Worm (Caenorhabditis elegans) whole organism, L1 larva: ENCODE results near the gene nep-26.
"Not testable (repeated sequence)": the region's sequence is repeated elsewhere in the genome, so short reads cannot be mapped to it uniquely, and the experiment has no call there.

ENCODE experiments used
- C04F5.9 ChIP-seq: sonication (generic microtip); optimal IDR thresholded peaks from 2 replicates; lab custom pipeline; 2016; ENCODE audit warnings: missing genetic modification characterization, missing compliant biosample characterization
- C34B4.2 ChIP-seq: sonication (generic microtip); optimal IDR thresholded peaks from 2 replicates; lab custom pipeline; 2017; ENCODE audit warnings: mild to moderate bottlenecking, missing genetic modification characterization, missing compliant biosample characterization
- F16B12.6 ChIP-seq: fragments of 150-350 bp; optimal IDR thresholded peaks from 2 replicates; lab custom pipeline; 2014; ENCODE audit warnings: missing biosample characterization, missing genetic modification characterization
- alr-1 ChIP-seq: fragments of 200-800 bp; sonication (Bioruptor generic); optimal IDR thresholded peaks from 2 replicates; lab custom pipeline; 2018; ENCODE audit warnings: borderline replicate concordance, mild to moderate bottlenecking, missing genetic modification characterization, missing compliant biosample characterization
- ama-1 ChIP-seq: fragments of 150-350 bp; optimal IDR thresholded peaks from 2 replicates; lab custom pipeline; 2014
- ceh-8 ChIP-seq: fragments of 200-800 bp; sonication (Bioruptor generic); optimal IDR thresholded peaks from 2 replicates; lab custom pipeline; 2018; ENCODE audit warnings: mild to moderate bottlenecking, missing genetic modification characterization, moderate library complexity, missing compliant biosample characterization
- ceh-88 ChIP-seq: fragments of 200-800 bp; sonication (Bioruptor generic); IDR thresholded peaks from 2 replicates; pipeline ENCODE4 v1.3.6; 2022; ENCODE audit warnings: missing genetic modification characterization, missing compliant biosample characterization
- efl-1 ChIP-seq, 4 experiments: fragments of 150-350 bp; optimal IDR thresholded peaks in 3 of 4; peaks in 1 of 4; 1 replicate in 1 of 4; 2 replicates in 3 of 4; lab custom pipeline; 2014; ENCODE audit warnings: missing biosample characterization in 2 of 4, missing genetic modification characterization in 2 of 4, missing genetic modification reagents in 2 of 4
- efl-3 ChIP-seq: fragments of 200-800 bp; sonication (Bioruptor generic); optimal IDR thresholded peaks from 2 replicates; lab custom pipeline; 2018; ENCODE audit warnings: mild to moderate bottlenecking, missing genetic modification characterization, missing compliant biosample characterization
- ets-5 ChIP-seq: fragments of 200-800 bp; sonication (Bioruptor generic); IDR thresholded peaks from 2 replicates; pipeline ENCODE4 v1.3.6; 2022; ENCODE audit warnings: missing genetic modification characterization, missing compliant biosample characterization
- fkh-10 ChIP-seq: sonication (generic microtip); optimal IDR thresholded peaks from 2 replicates; lab custom pipeline; 2017; ENCODE audit warnings: missing biosample characterization, missing genetic modification reagents, missing genetic modification characterization
- fkh-4 ChIP-seq: sonication (generic microtip); optimal IDR thresholded peaks from 2 replicates; lab custom pipeline; 2016; ENCODE audit warnings: missing compliant biosample characterization, missing genetic modification characterization, borderline replicate concordance
- fkh-8 ChIP-seq: sonication (generic microtip); optimal IDR thresholded peaks from 2 replicates; lab custom pipeline; 2016; ENCODE audit warnings: mild to moderate bottlenecking, missing genetic modification characterization, missing compliant biosample characterization
- grh-1 ChIP-seq: fragments of 200-800 bp; sonication (Bioruptor generic); IDR thresholded peaks from 2 replicates; pipeline ENCODE4 v1.3.6; 2022; ENCODE audit warnings: missing genetic modification reagents, missing genetic modification characterization, missing compliant biosample characterization
- irx-1 ChIP-seq: sonication (generic microtip); optimal IDR thresholded peaks from 2 replicates; lab custom pipeline; 2016; ENCODE audit warnings: missing genetic modification characterization, missing compliant biosample characterization
- jun-1 ChIP-seq: fragments of 150-350 bp; optimal IDR thresholded peaks from 2 replicates; lab custom pipeline; 2014; ENCODE audit warnings: missing biosample characterization, missing genetic modification reagents, missing genetic modification characterization
- lin-13 ChIP-seq: fragments of 150-350 bp; optimal IDR thresholded peaks from 2 replicates; lab custom pipeline; 2014; ENCODE audit warnings: missing biosample characterization, missing genetic modification reagents, missing genetic modification characterization
- lin-14 ChIP-seq: fragments of 200-800 bp; sonication (Bioruptor generic); optimal IDR thresholded peaks from 2 replicates; lab custom pipeline; 2018; ENCODE audit warnings: mild to moderate bottlenecking, missing genetic modification characterization, moderate library complexity, missing compliant biosample characterization
- lin-35 ChIP-seq, 2 experiments: fragments of 150-350 bp; optimal IDR thresholded peaks; 2 replicates each; lab custom pipeline; 2014; ENCODE audit warnings: missing biosample characterization in 2 of 2, missing genetic modification characterization in 2 of 2, missing genetic modification reagents in 2 of 2
- lir-3 ChIP-seq: sonication (generic microtip); optimal IDR thresholded peaks from 2 replicates; lab custom pipeline; 2016; ENCODE audit warnings: mild to moderate bottlenecking, missing genetic modification characterization, moderate library complexity, missing compliant biosample characterization; ENCODE audit not compliant: poor library complexity
- lsy-2 ChIP-seq, 2 experiments: fragments of 150-350 bp; optimal IDR thresholded peaks; 2 replicates each; lab custom pipeline; 2014; ENCODE audit warnings: missing biosample characterization in 2 of 2, missing genetic modification characterization in 2 of 2
- mab-9 ChIP-seq: fragments of 200-800 bp; sonication (Bioruptor generic); IDR thresholded peaks from 2 replicates; pipeline ENCODE4 v1.3.6; 2022; ENCODE audit warnings: missing genetic modification reagents, missing genetic modification characterization, missing compliant biosample characterization
- mdl-1 ChIP-seq, 2 experiments: fragments of 150-350 bp; optimal IDR thresholded peaks; 2 replicates each; lab custom pipeline; 2014 to 2017; ENCODE audit warnings: missing biosample characterization in 2 of 2, missing genetic modification characterization in 2 of 2, inconsistent platforms in 1 of 2
- mep-1 ChIP-seq: fragments of 150-350 bp; optimal IDR thresholded peaks from 2 replicates; lab custom pipeline; 2014; ENCODE audit warnings: missing biosample characterization, missing genetic modification characterization
- nhr-12 ChIP-seq: sonication (generic microtip); optimal IDR thresholded peaks from 2 replicates; lab custom pipeline; 2017; ENCODE audit warnings: missing biosample characterization, missing genetic modification characterization
- nhr-20 ChIP-seq: sonication (generic microtip); optimal IDR thresholded peaks from 2 replicates; lab custom pipeline; 2016; ENCODE audit warnings: mild to moderate bottlenecking, missing genetic modification characterization, missing compliant biosample characterization
- nhr-71 ChIP-seq: sonication (generic microtip); optimal IDR thresholded peaks from 2 replicates; lab custom pipeline; 2016; ENCODE audit warnings: mild to moderate bottlenecking, missing genetic modification characterization, moderate library complexity, missing compliant biosample characterization
- nhr-85 ChIP-seq: sonication (generic microtip); peaks from one replicate; lab custom pipeline; 2016; ENCODE audit warnings: missing genetic modification characterization, inconsistent platforms, missing compliant biosample characterization
- nhr-90 ChIP-seq: sonication (generic microtip); optimal IDR thresholded peaks from 2 replicates; lab custom pipeline; 2016; ENCODE audit warnings: mild to moderate bottlenecking, missing genetic modification characterization, missing compliant biosample characterization; ENCODE audit not compliant: poor library complexity
- pax-3 ChIP-seq: fragments of 200-800 bp; sonication (Bioruptor generic); optimal IDR thresholded peaks from 2 replicates; lab custom pipeline; 2018; ENCODE audit warnings: mild to moderate bottlenecking, missing genetic modification characterization, moderate library complexity, missing compliant biosample characterization
- pqm-1 ChIP-seq: sonication (generic microtip); optimal IDR thresholded peaks from 3 replicates; lab custom pipeline; 2017; ENCODE audit warnings: missing biosample characterization, missing genetic modification characterization
- rnt-1 ChIP-seq: sonication (generic microtip); optimal IDR thresholded peaks from 2 replicates; lab custom pipeline; 2016; ENCODE audit warnings: mild to moderate bottlenecking, missing genetic modification characterization, moderate library complexity, missing compliant biosample characterization
- skn-1 ChIP-seq: fragments of 150-350 bp; optimal IDR thresholded peaks from 2 replicates; lab custom pipeline; 2014; ENCODE audit warnings: missing biosample characterization, missing genetic modification characterization
- snu-23 ChIP-seq: sonication (generic microtip); optimal IDR thresholded peaks from 2 replicates; lab custom pipeline; 2016; ENCODE audit warnings: missing genetic modification characterization, missing compliant biosample characterization
- swsn-7 ChIP-seq: sonication (generic microtip); optimal IDR thresholded peaks from 2 replicates; lab custom pipeline; 2016; ENCODE audit warnings: missing genetic modification characterization, missing compliant biosample characterization
- unc-98 ChIP-seq: fragments of 200-800 bp; sonication (Bioruptor generic); IDR thresholded peaks from 2 replicates; pipeline ENCODE4 v1.3.6; 2022; ENCODE audit warnings: missing genetic modification characterization, missing compliant biosample characterization
- vab-15 ChIP-seq: sonication (generic microtip); optimal IDR thresholded peaks from 2 replicates; lab custom pipeline; 2017; ENCODE audit warnings: missing genotype, mild to moderate bottlenecking, missing genetic modification characterization, missing compliant biosample characterization
- xbp-1 ChIP-seq: sonication (generic microtip); optimal IDR thresholded peaks from 2 replicates; lab custom pipeline; 2016; ENCODE audit warnings: missing genetic modification characterization, missing compliant biosample characterization
- ztf-4 ChIP-seq: fragments of 150-350 bp; optimal IDR thresholded peaks from 2 replicates; lab custom pipeline; 2014; ENCODE audit warnings: missing biosample characterization, missing genetic modification characterization

nep-26 gene

ce11 chrII:10303663-10304115 lies 3.8 kb upstream of the nep-26 start, which contains the start of gene vha-9 (continued):
- TF ChIP-seq mep-1 (tag; lab: Kevin White, UChicago) = peak; percentile 25
- peak; percentile 71 for TF ChIP-seq skn-1 (tag; lab: Kevin White, UChicago)
- TF ChIP-seq lin-13 (GFP tag; lab: Kevin White, UChicago) = peak; percentile 41
- TF ChIP-seq nhr-71 (tag; lab: Kevin White, UChicago) = peak; percentile 83
- peak; percentile 13 for TF ChIP-seq irx-1 (tag; lab: Kevin White, UChicago)
- peak; percentile 72 for TF ChIP-seq nhr-20
- TF ChIP-seq C34B4.2 (tag; lab: Kevin White, UChicago) = no peak
- peak; percentile 14 for TF ChIP-seq C04F5.9 (tag; lab: Kevin White, UChicago)
- no peak for TF ChIP-seq pax-3 (tag; lab: Kevin White, UChicago)
- TF ChIP-seq lsy-2 (tag; optimal IDR thresholded peaks at IDR 0.05; lab: Kevin White, UChicago) = peak; percentile 61 to 78
- TF ChIP-seq F16B12.6 = peak; percentile 52

- no peak for TF ChIP-seq skn-1 (tag; lab: Kevin White, UChicago)
- no peak for TF ChIP-seq mdl-1 (tag; optimal IDR thresholded peaks at IDR 0.05; lab: Kevin White, UChicago)
- peak in 1 of 2 experiments; percentile 42 for TF ChIP-seq lin-35 (GFP tag; optimal IDR thresholded peaks at IDR 0.05; lab: Kevin White, UChicago)
- TF ChIP-seq efl-1 (optimal IDR thresholded peaks at IDR 0.05; lab: Kevin White, UChicago) = peak in 1 of 2 experiments; percentile 8
- peak in 1 of 2 experiments; percentile 84 for TF ChIP-seq efl-1 (GFP tag; optimal IDR thresholded peaks at IDR 0.05 in 1 of 2; lab: Kevin White, UChicago)
- TF ChIP-seq swsn-7 (tag; lab: Kevin White, UChicago) = peak; percentile 11
- no peak for TF ChIP-seq jun-1 (tag; lab: Kevin White, UChicago)
- TF ChIP-seq alr-1 (tag; lab: Kevin White, UChicago) = no peak
- no peak for TF ChIP-seq lin-14 (GFP tag; lab: Kevin White, UChicago)
- no peak for TF ChIP-seq vab-15 (tag; lab: Kevin White, UChicago)
- peak; percentile 60 for TF ChIP-seq ztf-4 (tag; lab: Kevin White, UChicago)
- TF ChIP-seq ceh-88 (GFP tag; lab: Robert Waterston, UW) = 0 out of 2 replicates have a peak, but pooled peaks have one; percentile 8
- TF ChIP-seq fkh-8 (tag; lab: Kevin White, UChicago) = peak; percentile 28
- TF ChIP-seq ets-5 (GFP tag; lab: Robert Waterston, UW) = no peak
- TF ChIP-seq lir-3 (tag; lab: Kevin White, UChicago) = no peak
- peak; percentile 42 for TF ChIP-seq nhr-71 (tag; lab: Kevin White, UChicago)
- TF ChIP-seq ama-1 (lab: Kevin White, UChicago) = peak; percentile 20
- no peak for TF ChIP-seq xbp-1 (tag; lab: Kevin White, UChicago)
- no peak for TF ChIP-seq lsy-2 (tag; optimal IDR thresholded peaks at IDR 0.05; lab: Kevin White, UChicago)
- TF ChIP-seq rnt-1 (tag; lab: Kevin White, UChicago) = no peak
- peak; percentile 6 for TF ChIP-seq snu-23
- no peak for TF ChIP-seq fkh-10
- no peak for TF ChIP-seq unc-98 (GFP tag; lab: Robert Waterston, UW)
- TF ChIP-seq F16B12.6 = no peak
- TF ChIP-seq nhr-90 (tag; lab: Kevin White, UChicago) = no peak
- TF ChIP-seq pax-3 (tag; lab: Kevin White, UChicago) = no peak
- TF ChIP-seq mab-9 = no peak
- TF ChIP-seq nhr-12 = no peak
- TF ChIP-seq pqm-1 (tag; lab: Kevin White, UChicago) = no peak
- TF ChIP-seq ceh-8 (GFP tag; lab: Kevin White, UChicago) = no peak
- TF ChIP-seq efl-3 = no peak
- 0 out of 2 replicates have a peak, but pooled peaks have one; percentile 9 for TF ChIP-seq grh-1 (GFP tag; lab: Robert Waterston, UW)
- no peak for TF ChIP-seq fkh-4
Observed at ce11 chrII:10302646-10303045, 2.7 kb upstream of the nep-26 start, which contains the start of gene clpp-1. Gene clpp-1 (minus strand): TSS chrII:10302842.

- peak; percentile 1 for TF ChIP-seq nhr-85 (tag; lab: Kevin White, UChicago)
- not testable (repeated sequence) for TF ChIP-seq efl-1 (optimal IDR thresholded peaks at IDR 0.05; lab: Kevin White, UChicago)
- peak in 1 of 2 experiments; percentile 8 for TF ChIP-seq efl-1 (GFP tag; optimal IDR thresholded peaks at IDR 0.05 in 1 of 2; lab: Kevin White, UChicago)
Observed at ce11 chrII:10302141-10302574, 2.2 kb upstream of the nep-26 start.
